Fruit fly (Drosophila melanogaster) S2 (cell line): ENCODE results near the gene CG7333.

Experiments used
- CG8478 ChIP-seq: fragments of >200 bp; optimal IDR thresholded peaks from 2 replicates; lab custom pipeline; 2018
- CTCF ChIP-seq, 2 experiments: fragments of >200 bp; optimal IDR thresholded peaks; 2 replicates each; lab custom pipeline; 2018

DNA sequence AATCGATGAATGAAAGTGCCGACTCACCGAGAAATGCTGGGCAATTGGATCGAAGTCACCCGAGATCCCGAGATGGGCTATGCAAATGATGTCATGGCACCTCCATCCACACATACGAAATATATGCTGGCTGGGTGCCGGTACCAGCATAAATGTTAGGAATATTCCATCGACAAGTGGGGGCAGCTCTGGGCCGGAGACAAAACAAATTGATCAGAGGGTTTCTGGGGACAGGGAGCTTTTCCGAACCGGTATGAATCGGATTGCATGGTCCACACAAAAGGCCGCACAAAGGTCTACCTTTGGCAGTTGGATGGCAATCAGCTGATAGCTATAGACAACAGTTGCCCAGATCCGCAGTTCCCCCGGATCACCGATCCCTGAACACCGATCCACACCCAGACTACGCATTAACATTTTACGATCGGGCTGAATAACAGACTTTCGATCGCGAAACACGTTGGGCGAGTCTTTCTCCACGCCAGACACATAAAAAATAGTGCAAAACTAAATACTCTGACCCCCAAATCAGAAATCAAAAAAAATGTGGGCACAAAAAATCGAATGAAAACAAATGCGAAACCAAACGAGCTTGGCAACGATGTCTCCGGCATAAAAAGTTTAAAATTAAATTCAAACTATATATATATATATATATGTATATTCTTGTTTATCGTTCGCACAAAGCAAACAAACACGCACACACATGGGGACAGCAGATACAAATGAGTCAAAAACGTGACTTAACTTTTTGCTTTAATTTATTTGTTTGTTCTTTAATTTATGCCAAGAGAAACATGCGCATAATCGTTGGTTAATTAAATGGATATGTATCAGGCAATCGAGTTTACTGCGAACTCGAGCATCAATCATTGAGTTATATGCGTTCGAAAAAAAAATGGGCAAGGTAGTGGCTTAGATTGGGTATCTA lies 25.1 kb downstream of the CG7333 start:
- no peak for TF ChIP-seq CTCF (optimal IDR thresholded peaks at IDR 0.05; lab: Kevin White, UChicago)
- TF ChIP-seq CG8478 (lab: Kevin White, UChicago), result no peak
